Worm (Caenorhabditis elegans) whole organism, young adult: ENCODE results near the gene elt-3.

ENCODE experiments used
- cebp-2 ChIP-seq: fragments of 200-800 bp; sonication (Bioruptor generic); IDR thresholded peaks from 2 replicates; pipeline ENCODE4 v1.3.6; 2022; ENCODE audit warnings: missing genetic modification characterization, missing compliant biosample characterization
- chd-7 ChIP-seq: sonication (generic microtip); optimal IDR thresholded peaks from 2 replicates; lab custom pipeline; 2016; ENCODE audit warnings: mild to moderate bottlenecking, missing genetic modification characterization, moderate library complexity, missing compliant biosample characterization
- snpc-4 ChIP-seq, 5 experiments: fragments of 150-350 bp in 1 of 5; sonication (generic microtip) in 4 of 5; optimal IDR thresholded peaks; 2 replicates each; lab custom pipeline; 2014 to 2018; ENCODE audit warnings: missing genetic modification characterization in 5 of 5, missing biosample characterization in 3 of 5, antibody characterized with exemption in 2 of 5, mild to moderate bottlenecking in 2 of 5, missing compliant biosample characterization in 2 of 5, missing genotype in 2 of 5, moderate library complexity in 2 of 5, missing genetic modification reagents in 1 of 5

- TF ChIP-seq snpc-4 (GFP tag; optimal IDR thresholded peaks at IDR 0.05; lab: Kevin White, UChicago) (no peak), snpc-4 (tag; optimal IDR thresholded peaks at IDR 0.05; lab: Kevin White, UChicago) (no peak), cebp-2 (GFP tag; lab: Robert Waterston, UW) (no peak), chd-7 (tag; lab: Kevin White, UChicago) (no peak)
Observed at ce11 chrX:13937910-13938309, 3.2 kb downstream of the elt-3 start.
